Worm (Caenorhabditis elegans) whole organism, L4 larva: ENCODE data around the gene B0464.6.

ENCODE experiments used
- F37D6.2 ChIP-seq: sonication (generic microtip); optimal IDR thresholded peaks from 2 replicates; lab custom pipeline; 2016; ENCODE audit warnings: mild to moderate bottlenecking, missing genetic modification characterization, missing compliant biosample characterization
- F44E2.7 ChIP-seq: fragments of 200-800 bp; sonication (Bioruptor generic); IDR thresholded peaks from 2 replicates; pipeline ENCODE4 v2.1.2; 2022; ENCODE audit warnings: missing genetic modification characterization, missing compliant biosample characterization
- F49E8.2 ChIP-seq: sonication (generic microtip); optimal IDR thresholded peaks from 2 replicates; lab custom pipeline; 2016; ENCODE audit warnings: missing compliant biosample characterization, mild to moderate bottlenecking, missing genetic modification characterization, borderline replicate concordance
- T20F7.1 ChIP-seq: fragments of 200-800 bp; sonication (Bioruptor generic); optimal IDR thresholded peaks from 2 replicates; lab custom pipeline; 2018; ENCODE audit warnings: mild to moderate bottlenecking, missing genetic modification characterization, missing compliant biosample characterization
- ama-1 ChIP-seq: fragments of 150-350 bp; optimal IDR thresholded peaks from 2 replicates; lab custom pipeline; 2014; ENCODE audit warnings: inconsistent platforms, mixed read lengths
- ceh-82 ChIP-seq: sonication (generic microtip); optimal IDR thresholded peaks from 2 replicates; lab custom pipeline; 2017; ENCODE audit warnings: missing biosample characterization, missing genetic modification characterization
- lin-39 ChIP-seq: fragments of 150-350 bp; optimal IDR thresholded peaks from 2 replicates; lab custom pipeline; 2014; ENCODE audit warnings: missing biosample characterization, missing genetic modification reagents, missing genetic modification characterization
- nhr-77 ChIP-seq: fragments of 150-350 bp; optimal IDR thresholded peaks from 2 replicates; lab custom pipeline; 2014; ENCODE audit warnings: missing biosample characterization, missing genetic modification characterization
- pqm-1 ChIP-seq: sonication (generic microtip); optimal IDR thresholded peaks from 2 replicates; lab custom pipeline; 2017; ENCODE audit warnings: missing biosample characterization, missing genetic modification characterization
- tag-97 ChIP-seq: fragments of 200-800 bp; sonication (Bioruptor generic); IDR thresholded peaks from 2 replicates; pipeline ENCODE4 v1.3.6; 2022; ENCODE audit warnings: missing genetic modification characterization, missing compliant biosample characterization
- unc-39 ChIP-seq: sonication (generic microtip); optimal IDR thresholded peaks from 2 replicates; lab custom pipeline; 2017; ENCODE audit warnings: missing biosample characterization, missing genetic modification characterization
- ztf-7 ChIP-seq: fragments of 150-350 bp; optimal IDR thresholded peaks from 2 replicates; lab custom pipeline; 2014; ENCODE audit warnings: missing biosample characterization, missing genetic modification characterization

ce11 chrIII:9488431-9488830 is 22.7 kb upstream of the B0464.6 start, which contains the start of gene nlp-36:
- TF ChIP-seq nhr-77 (tag; lab: Kevin White, UChicago): no peak
- TF ChIP-seq pqm-1 (tag; lab: Kevin White, UChicago): no peak
- TF ChIP-seq tag-97 (GFP tag; lab: Robert Waterston, UW): no peak
- TF ChIP-seq ama-1 (lab: Kevin White, UChicago): no peak
- no peak for TF ChIP-seq ztf-7 (tag; lab: Kevin White, UChicago)
- no peak for TF ChIP-seq lin-39 (tag; lab: Kevin White, UChicago)
- TF ChIP-seq unc-39 (tag; lab: Kevin White, UChicago): no peak
- no peak for TF ChIP-seq F44E2.7 (GFP tag; lab: Robert Waterston, UW)
- no peak for TF ChIP-seq T20F7.1
- no peak for TF ChIP-seq F49E8.2 (tag; lab: Kevin White, UChicago)
- no peak for TF ChIP-seq ceh-82 (tag; lab: Kevin White, UChicago)
- TF ChIP-seq F37D6.2 (tag; lab: Kevin White, UChicago): no peak
